Fruit fly (Drosophila melanogaster) whole organism, embryonic: ENCODE measurements around the gene GstO2.

Experiments used
- Atf-2 ChIP-seq: fragments of 200-800 bp; sonication (Bioruptor generic); optimal IDR thresholded peaks from 2 replicates; lab custom pipeline; 2016; ENCODE audit warnings: missing biosample characterization, missing genetic modification characterization
- Awh ChIP-seq: fragments of 200-800 bp; sonication (Bioruptor generic); IDR thresholded peaks from 2 replicates; pipeline ENCODE4, ENCODE4 v1.3.6; 2022; ENCODE audit warnings: missing biosample characterization, missing genetic modification characterization
- Blimp-1 ChIP-seq: fragments of 200-800 bp; sonication (Bioruptor generic); optimal IDR thresholded peaks from 3 replicates; lab custom pipeline; 2018; ENCODE audit warnings: missing biosample characterization, missing genetic modification characterization, mild to moderate bottlenecking, moderate library complexity, missing genetic modification reagents
- CG10321 ChIP-seq: fragments of 200-800 bp; sonication (Bioruptor generic); IDR thresholded peaks from 2 replicates; pipeline ENCODE4 v1.3.6; 2022; ENCODE audit warnings: missing biosample characterization, missing genetic modification characterization
- CG12155 ChIP-seq: fragments of 200-800 bp; sonication (Bioruptor generic); optimal IDR thresholded peaks from 3 replicates; lab custom pipeline; 2016; ENCODE audit warnings: missing biosample characterization, missing genetic modification characterization
- CG12299 ChIP-seq: fragments of 200-800 bp; sonication (Bioruptor generic); optimal IDR thresholded peaks from 2 replicates; lab custom pipeline; 2018; ENCODE audit warnings: missing biosample characterization, mild to moderate bottlenecking, missing genetic modification characterization
- CG12769 ChIP-seq: fragments of 200-800 bp; sonication (Bioruptor generic); optimal IDR thresholded peaks from 2 replicates; lab custom pipeline; 2019; ENCODE audit warnings: missing biosample characterization, mild to moderate bottlenecking, missing genetic modification characterization, moderate library complexity
- CG13287 ChIP-seq: fragments of 200-800 bp; sonication (Bioruptor generic); IDR thresholded peaks from 2 replicates; pipeline ENCODE4 v1.3.6; 2022; ENCODE audit warnings: missing biosample characterization, missing genetic modification characterization; ENCODE audit not compliant: partially characterized antibody
- CG13894 ChIP-seq: fragments of 200-800 bp; sonication (Bioruptor generic); optimal IDR thresholded peaks from 3 replicates; lab custom pipeline; 2018; ENCODE audit warnings: missing biosample characterization, mild to moderate bottlenecking, missing genetic modification characterization, moderate library complexity
- CG14710 ChIP-seq: fragments of 200-800 bp; sonication (Bioruptor generic); optimal IDR thresholded peaks from 3 replicates; lab custom pipeline; 2019; ENCODE audit warnings: missing biosample characterization, mild to moderate bottlenecking, missing genetic modification characterization, moderate library complexity
- CG2129 ChIP-seq: fragments of 200-800 bp; sonication (Bioruptor generic); IDR thresholded peaks from 2 replicates; pipeline ENCODE4 v1.3.6; 2022; ENCODE audit warnings: missing biosample characterization, missing genetic modification characterization; ENCODE audit not compliant: partially characterized antibody
- CG32532 ChIP-seq: fragments of 200-800 bp; sonication (Bioruptor generic); IDR thresholded peaks from 2 replicates; pipeline ENCODE4 v1.3.6; 2022; ENCODE audit warnings: missing biosample characterization, missing genetic modification characterization
- CG32772 ChIP-seq: fragments of 200-800 bp; sonication (Bioruptor generic); IDR thresholded peaks from 2 replicates; pipeline ENCODE4 v1.3.6; 2022; ENCODE audit warnings: missing biosample characterization, missing genetic modification characterization
- CG3726 ChIP-seq: fragments of 200-800 bp; sonication (Bioruptor generic); IDR thresholded peaks from 3 replicates; pipeline ENCODE4, ENCODE4 v1.3.6; 2022; ENCODE audit warnings: missing biosample characterization, missing genetic modification characterization
- CG4328 ChIP-seq: fragments of 200-800 bp; sonication (Bioruptor generic); optimal IDR thresholded peaks from 3 replicates; lab custom pipeline; 2017; ENCODE audit warnings: missing biosample characterization, missing genetic modification reagents, missing genetic modification characterization
- CG6175 ChIP-seq: fragments of 200-800 bp; sonication (Bioruptor generic); IDR thresholded peaks from 3 replicates; pipeline ENCODE4 v1.3.6; 2022; ENCODE audit warnings: missing biosample characterization, missing genetic modification characterization
- CG6689 ChIP-seq: fragments of 200-800 bp; sonication (Bioruptor generic); IDR thresholded peaks from 2 replicates; pipeline ENCODE4 v1.3.6; 2022; ENCODE audit warnings: missing biosample characterization, missing genetic modification characterization
- CG6791 ChIP-seq: fragments of 200-800 bp; sonication (Bioruptor generic); IDR thresholded peaks from 3 replicates; pipeline ENCODE4 v1.3.6; 2022; ENCODE audit warnings: missing biosample characterization, missing genetic modification characterization; ENCODE audit not compliant: partially characterized antibody
- CG8924 ChIP-seq: fragments of 200-800 bp; optimal IDR thresholded peaks from 3 replicates; lab custom pipeline; 2019; ENCODE audit warnings: missing biosample characterization, mild to moderate bottlenecking, missing genetic modification characterization, moderate library complexity
- H2.0 ChIP-seq: fragments of 200-800 bp; sonication (Bioruptor generic); IDR thresholded peaks from 2 replicates; pipeline ENCODE4 v1.3.6; 2022; ENCODE audit warnings: missing biosample characterization, missing genetic modification characterization
- HLH4C ChIP-seq: fragments of 200-800 bp; sonication (Bioruptor generic); IDR thresholded peaks from 3 replicates; pipeline ENCODE4 v1.3.6; 2022; ENCODE audit warnings: missing biosample characterization, missing genetic modification characterization; ENCODE audit not compliant: partially characterized antibody
- Pdp1 ChIP-seq, 2 experiments: fragments of 200-800 bp; sonication (Bioruptor generic); optimal IDR thresholded peaks; 3 replicates each; lab custom pipeline; 2016; ENCODE audit warnings: missing biosample characterization in 2 of 2, missing genetic modification characterization in 2 of 2, mild to moderate bottlenecking in 1 of 2, moderate library complexity in 1 of 2
- Taf1 ChIP-seq: fragments of 200-800 bp; sonication (Bioruptor generic); IDR thresholded peaks from 2 replicates; pipeline ENCODE4 v1.3.6; 2022; ENCODE audit warnings: missing biosample characterization, missing genetic modification characterization
- Xrp1 ChIP-seq: fragments of 200-800 bp; sonication (Bioruptor generic); IDR thresholded peaks from 2 replicates; pipeline ENCODE4 v1.3.6; 2022; ENCODE audit warnings: missing biosample characterization, missing genetic modification characterization
- az2 ChIP-seq: fragments of 200-800 bp; sonication (Bioruptor generic); optimal IDR thresholded peaks from 3 replicates; lab custom pipeline; 2016; ENCODE audit warnings: missing biosample characterization, missing genetic modification characterization
- bcd ChIP-seq: fragments of 200-800 bp; sonication (Bioruptor generic); optimal IDR thresholded peaks from 2 replicates; lab custom pipeline; 2017; ENCODE audit warnings: missing biosample characterization, mild to moderate bottlenecking, missing genetic modification characterization
- bigmax ChIP-seq: fragments of 200-800 bp; sonication (Bioruptor generic); optimal IDR thresholded peaks from 2 replicates; lab custom pipeline; 2018; ENCODE audit warnings: missing biosample characterization, mild to moderate bottlenecking, missing genetic modification characterization
- cg ChIP-seq: fragments of 200-800 bp; sonication (Bioruptor generic); optimal IDR thresholded peaks from 3 replicates; lab custom pipeline; 2019; ENCODE audit warnings: missing biosample characterization, mild to moderate bottlenecking, missing genetic modification characterization, moderate library complexity
- chif ChIP-seq, 2 experiments: fragments of 200-800 bp; sonication (Bioruptor generic); optimal IDR thresholded peaks; 3 replicates each; lab custom pipeline; 2016; ENCODE audit warnings: missing biosample characterization in 2 of 2, missing genetic modification characterization in 2 of 2
- chm ChIP-seq: fragments of 200-800 bp; sonication (Bioruptor generic); IDR thresholded peaks from 2 replicates; pipeline ENCODE4 v1.3.6; 2022; ENCODE audit warnings: missing biosample characterization, missing genetic modification characterization
- eve ChIP-seq, 2 experiments: fragments of >200 bp; optimal IDR thresholded peaks; 2 replicates each; lab custom pipeline; 2017; ENCODE audit warnings: missing biosample characterization in 2 of 2, missing genetic modification characterization in 2 of 2
- fd102C ChIP-seq: fragments of 200-800 bp; sonication (Bioruptor generic); optimal IDR thresholded peaks from 2 replicates; lab custom pipeline; 2018; ENCODE audit warnings: missing biosample characterization, mild to moderate bottlenecking, missing genetic modification characterization, moderate library complexity
- fd3F ChIP-seq: fragments of 200-800 bp; sonication (Bioruptor generic); optimal IDR thresholded peaks from 2 replicates; lab custom pipeline; 2018; ENCODE audit warnings: missing biosample characterization, mild to moderate bottlenecking, missing genetic modification characterization, moderate library complexity
- fu2 ChIP-seq: fragments of 200-800 bp; sonication (Bioruptor generic); optimal IDR thresholded peaks from 2 replicates; lab custom pipeline; 2016; ENCODE audit warnings: missing biosample characterization, missing genetic modification characterization
- gcm ChIP-seq: fragments of 200-800 bp; sonication (Bioruptor generic); optimal IDR thresholded peaks from 2 replicates; lab custom pipeline; 2019; ENCODE audit warnings: missing biosample characterization, mild to moderate bottlenecking, missing genetic modification characterization, moderate library complexity
- gem ChIP-seq: fragments of 200-800 bp; sonication (Bioruptor generic); optimal IDR thresholded peaks from 2 replicates; lab custom pipeline; 2019; ENCODE audit warnings: missing biosample characterization, mild to moderate bottlenecking, missing genetic modification characterization, moderate library complexity
- gsb ChIP-seq: fragments of 200-800 bp; sonication (Bioruptor generic); IDR thresholded peaks from 2 replicates; pipeline ENCODE4 v1.3.6; 2022; ENCODE audit warnings: missing biosample characterization, missing genetic modification characterization
- h ChIP-seq: fragments of >200 bp; optimal IDR thresholded peaks from 2 replicates; lab custom pipeline; 2017
- jing ChIP-seq: fragments of 200-800 bp; sonication (Bioruptor generic); optimal IDR thresholded peaks from 2 replicates; lab custom pipeline; 2018; ENCODE audit warnings: missing biosample characterization, mild to moderate bottlenecking, missing genetic modification characterization
- lilli ChIP-seq: fragments of 200-800 bp; sonication (Bioruptor generic); optimal IDR thresholded peaks from 3 replicates; lab custom pipeline; 2016; ENCODE audit warnings: missing biosample characterization, missing genetic modification characterization
- lola ChIP-seq, 3 experiments: fragments of >200 bp in 2 of 3; fragments of 200-800 bp in 1 of 3; sonication (Bioruptor generic) in 1 of 3; optimal IDR thresholded peaks; 2 replicates each; lab custom pipeline; 2017 to 2019; ENCODE audit warnings: missing biosample characterization in 3 of 3, missing genetic modification characterization in 3 of 3, mild to moderate bottlenecking in 1 of 3, moderate library complexity in 1 of 3
- pb ChIP-seq: fragments of 200-800 bp; sonication (Bioruptor generic); optimal IDR thresholded peaks from 3 replicates; lab custom pipeline; 2016; ENCODE audit warnings: missing biosample characterization, missing genetic modification characterization
- pzg ChIP-seq: fragments of 200-800 bp; sonication (Bioruptor generic); optimal IDR thresholded peaks from 3 replicates; lab custom pipeline; 2018; ENCODE audit warnings: missing biosample characterization, mild to moderate bottlenecking, missing genetic modification characterization, moderate library complexity
- salm ChIP-seq: fragments of 200-800 bp; sonication (Bioruptor generic); optimal IDR thresholded peaks from 2 replicates; lab custom pipeline; 2018; ENCODE audit warnings: missing biosample characterization, mild to moderate bottlenecking, missing genetic modification characterization
- ssp ChIP-seq: fragments of 200-800 bp; sonication (Bioruptor generic); IDR thresholded peaks from 2 replicates; pipeline ENCODE4 v1.3.6; 2022; ENCODE audit warnings: missing biosample characterization, missing genetic modification characterization
- stwl ChIP-seq: fragments of 200-800 bp; sonication (Bioruptor generic); optimal IDR thresholded peaks from 3 replicates; lab custom pipeline; 2018; ENCODE audit warnings: missing biosample characterization, mild to moderate bottlenecking, missing genetic modification characterization, moderate library complexity
- tin ChIP-seq: fragments of 200-800 bp; sonication (Bioruptor generic); optimal IDR thresholded peaks from 3 replicates; lab custom pipeline; 2016; ENCODE audit warnings: missing biosample characterization, missing genetic modification characterization
- unpg ChIP-seq: fragments of 200-800 bp; sonication (Bioruptor generic); optimal IDR thresholded peaks from 3 replicates; lab custom pipeline; 2018; ENCODE audit warnings: missing biosample characterization, mild to moderate bottlenecking, missing genetic modification characterization, moderate library complexity
- vvl ChIP-seq: fragments of 200-800 bp; sonication (Bioruptor generic); IDR thresholded peaks from 2 replicates; pipeline ENCODE4 v1.3.6; 2022; ENCODE audit warnings: missing biosample characterization, missing genetic modification characterization

GstO2 gene

DNA sequence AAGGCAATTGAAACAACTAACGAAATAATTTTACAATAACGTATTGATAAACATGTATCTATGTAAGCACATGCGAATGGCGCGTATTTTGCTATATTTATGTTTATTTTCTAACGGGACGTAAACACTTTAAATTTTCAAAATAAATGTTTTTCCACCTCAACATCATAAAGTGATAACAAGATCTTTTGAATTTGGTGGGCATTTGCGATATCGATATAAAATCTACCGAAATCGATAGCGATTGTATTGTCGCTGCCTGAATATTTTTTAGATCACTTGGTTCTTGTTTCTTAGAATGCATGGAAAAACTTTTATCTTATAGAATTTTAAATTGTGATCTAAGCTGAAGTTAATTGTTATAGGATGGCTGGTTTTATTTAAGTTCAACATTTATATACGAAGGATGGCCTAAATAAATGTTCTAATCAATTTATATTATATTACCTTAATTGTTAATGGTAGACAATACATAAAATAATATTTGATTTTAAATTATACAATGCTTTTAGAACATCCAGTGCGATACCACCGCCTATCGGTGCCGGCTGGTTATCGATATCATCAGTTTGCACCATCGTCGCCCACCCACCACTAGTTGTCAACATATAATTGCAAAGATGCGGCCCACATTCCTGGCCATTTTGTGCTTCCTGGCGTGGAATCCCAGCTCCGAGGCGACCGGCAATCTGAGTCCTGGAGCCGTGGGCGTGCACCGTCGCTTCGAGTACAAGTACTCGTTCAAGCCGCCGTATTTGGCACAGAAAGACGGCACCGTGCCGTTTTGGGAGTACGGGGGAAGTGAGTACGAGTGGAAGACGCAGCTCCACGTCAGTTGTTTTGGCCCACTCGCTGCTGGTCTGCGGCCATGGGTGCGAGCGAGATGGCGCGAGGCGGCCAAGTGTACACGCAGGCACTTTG, 11.3 kb upstream of the GstO2 start, which contains the start of gene ergic53 (continued):
- TF ChIP-seq H2.0 (GFP tag; lab: Robert Waterston, UW) (no peak), az2 (GFP tag; lab: Kevin White, UChicago) (no peak), CG6689 (GFP tag; lab: Robert Waterston, UW) (no peak), tin (GFP tag; lab: Kevin White, UChicago) (no peak), chm (GFP tag; lab: Robert Waterston, UW) (no peak), fu2 (GFP tag; lab: Kevin White, UChicago) (no peak), Xrp1 (GFP tag; lab: Robert Waterston, UW) (no peak), bigmax (GFP tag; lab: Kevin White, UChicago) (no peak), chif (GFP tag; optimal IDR thresholded peaks at IDR 0.05; lab: Kevin White, UChicago) (no peak), eve (GFP tag; optimal IDR thresholded peaks at IDR 0.05; lab: Kevin White, UChicago) (no peak), vvl (GFP tag; lab: Robert Waterston, UW) (no peak), lilli (GFP tag; lab: Kevin White, UChicago) (no peak), CG12769 (no peak), CG8924 (tag; lab: Kevin White, UChicago) (peak; percentile 43), Awh (no peak), gcm (GFP tag; lab: Kevin White, UChicago) (no peak), Pdp1 (GFP tag; optimal IDR thresholded peaks at IDR 0.05; lab: Kevin White, UChicago) (peak in 1 of 2 experiments; percentile 62), fd3F (GFP tag; lab: Kevin White, UChicago) (no peak), Atf-2 (GFP tag; lab: Kevin White, UChicago) (no peak), CG32532 (no peak; the same call in 1 of the 2 replicates), salm (tag; lab: Kevin White, UChicago) (no peak), cg (GFP tag; lab: Kevin White, UChicago) (no peak), CG13894 (tag; lab: Kevin White, UChicago) (no peak), CG12299 (tag; lab: Kevin White, UChicago) (no peak), CG6175 (GFP tag; lab: Robert Waterston, UW) (no peak), stwl (tag; lab: Kevin White, UChicago) (peak; percentile 57), CG3726 (GFP tag; lab: Robert Waterston, UW) (no peak), unpg (no peak), CG4328 (no peak), h (no peak), Taf1 (no peak), ssp (GFP tag; lab: Robert Waterston, UW) (no peak), CG10321 (GFP tag; lab: Robert Waterston, UW) (peak; percentile 28; the same call in 1 of the 2 replicates), gsb (GFP tag; lab: Robert Waterston, UW) (no peak), Blimp-1 (GFP tag; lab: Kevin White, UChicago) (no peak), CG2129 (GFP tag; lab: Robert Waterston, UW) (peak; percentile 42), pb (GFP tag; lab: Kevin White, UChicago) (no peak), bcd (GFP tag; lab: Kevin White, UChicago) (no peak), jing (GFP tag; lab: Kevin White, UChicago) (no peak), gem (tag; lab: Kevin White, UChicago) (no peak), HLH4C (peak; percentile 89), CG14710 (tag; lab: Kevin White, UChicago) (peak; percentile 56), lola (GFP tag; optimal IDR thresholded peaks at IDR 0.05; lab: Kevin White, UChicago) (peak in 1 of 3 experiments; percentile 13), CG6791 (GFP tag; lab: Robert Waterston, UW) (peak; percentile 84), CG12155 (peak; percentile 22), pzg (peak; percentile 48), fd102C (no peak), CG32772 (GFP tag; lab: Robert Waterston, UW) (no peak), CG13287 (peak; percentile 76)
